Worm (Caenorhabditis elegans) whole organism, young adult: ENCODE data around the gene tag-131.

Source experiments
- F49E8.2 ChIP-seq: sonication (generic microtip); optimal IDR thresholded peaks from 3 replicates; lab custom pipeline; 2017; ENCODE audit warnings: missing genetic modification characterization, mild to moderate bottlenecking, missing compliant biosample characterization, antibody characterized with exemption, moderate library complexity; ENCODE audit not compliant: insufficient read depth
- Y95B8A.8 ChIP-seq: fragments of 200-800 bp; sonication (Bioruptor generic); IDR thresholded peaks from 2 replicates; pipeline ENCODE4 v1.3.6; 2022; ENCODE audit warnings: missing genetic modification reagents, missing genetic modification characterization, missing compliant biosample characterization
- attf-5 ChIP-seq: fragments of 200-800 bp; sonication (Bioruptor generic); optimal IDR thresholded peaks from 2 replicates; lab custom pipeline; 2018; ENCODE audit warnings: mild to moderate bottlenecking, missing genetic modification characterization, missing compliant biosample characterization
- ceh-40 ChIP-seq: fragments of 200-800 bp; sonication (Bioruptor generic); IDR thresholded peaks from 2 replicates; pipeline ENCODE4 v1.3.6; 2022; ENCODE audit warnings: missing genetic modification characterization, missing compliant biosample characterization
- ceh-79 ChIP-seq: sonication (generic microtip); optimal IDR thresholded peaks from 2 replicates; lab custom pipeline; 2017; ENCODE audit warnings: mild to moderate bottlenecking, missing genetic modification characterization, missing compliant biosample characterization
- nhr-90 ChIP-seq: sonication (generic microtip); optimal IDR thresholded peaks from 2 replicates; lab custom pipeline; 2016; ENCODE audit warnings: missing genotype, mild to moderate bottlenecking, missing genetic modification characterization, missing compliant biosample characterization
- sea-2 ChIP-seq: fragments of 200-800 bp; sonication (Bioruptor generic); IDR thresholded peaks from 2 replicates; pipeline ENCODE4 v1.3.6; 2022; ENCODE audit warnings: missing genetic modification characterization, missing compliant biosample characterization
- unc-62 ChIP-seq: fragments of 150-350 bp; optimal IDR thresholded peaks from 2 replicates; lab custom pipeline; 2014; ENCODE audit warnings: missing biosample characterization, missing genetic modification reagents, missing genetic modification characterization
- xnd-1 ChIP-seq: sonication (generic microtip); optimal IDR thresholded peaks from 2 replicates; lab custom pipeline; 2016; ENCODE audit warnings: missing genotype, missing genetic modification reagents, missing genetic modification characterization, missing compliant biosample characterization
- ztf-26 ChIP-seq: sonication (generic microtip); optimal IDR thresholded peaks from 2 replicates; lab custom pipeline; 2017; ENCODE audit warnings: missing genetic modification characterization, missing compliant biosample characterization

ce11 chrIII:4302780-4303179 lies 14.7 kb upstream of the tag-131 start:
- peak; percentile 29 for TF ChIP-seq xnd-1 (tag; lab: Kevin White, UChicago)
- TF ChIP-seq nhr-90 (tag; lab: Kevin White, UChicago) = no peak
- no peak for TF ChIP-seq unc-62 (GFP tag; lab: Kevin White, UChicago)
- no peak for TF ChIP-seq ztf-26 (tag; lab: Kevin White, UChicago)
- no peak for TF ChIP-seq Y95B8A.8 (GFP tag; lab: Robert Waterston, UW)
- TF ChIP-seq ceh-40 (GFP tag; lab: Robert Waterston, UW) = no peak
- TF ChIP-seq F49E8.2 (tag; lab: Kevin White, UChicago) = no peak
- no peak for TF ChIP-seq ceh-79
- no peak for TF ChIP-seq attf-5 (GFP tag; lab: Kevin White, UChicago)
- no peak for TF ChIP-seq sea-2 (GFP tag; lab: Robert Waterston, UW)
